Fruit fly (Drosophila melanogaster) whole organism, embryonic: Measurements from ENCODE around the gene grass.

Experiments
- Adf1 ChIP-seq: fragments of 200-800 bp; sonication (Bioruptor generic); IDR thresholded peaks from 2 replicates; pipeline ENCODE4 v1.3.6; 2022; ENCODE audit warnings: missing biosample characterization, missing genetic modification characterization
- Atf-2 ChIP-seq: fragments of 200-800 bp; sonication (Bioruptor generic); optimal IDR thresholded peaks from 2 replicates; lab custom pipeline; 2016; ENCODE audit warnings: missing biosample characterization, missing genetic modification characterization
- Awh ChIP-seq: fragments of 200-800 bp; sonication (Bioruptor generic); IDR thresholded peaks from 2 replicates; pipeline ENCODE4, ENCODE4 v1.3.6; 2022; ENCODE audit warnings: missing biosample characterization, missing genetic modification characterization
- CG10147 ChIP-seq: fragments of 200-800 bp; sonication (Bioruptor generic); optimal IDR thresholded peaks from 2 replicates; lab custom pipeline; 2019; ENCODE audit warnings: missing biosample characterization, mild to moderate bottlenecking, missing genetic modification characterization, moderate library complexity
- CG10209 ChIP-seq: fragments of 200-800 bp; sonication (Bioruptor generic); optimal IDR thresholded peaks from 3 replicates; lab custom pipeline; 2017; ENCODE audit warnings: missing biosample characterization, mild to moderate bottlenecking, missing genetic modification characterization, missing genetic modification reagents
- CG10274 ChIP-seq: fragments of 200-800 bp; sonication (Bioruptor generic); optimal IDR thresholded peaks from 3 replicates; lab custom pipeline; 2017; ENCODE audit warnings: missing biosample characterization, mild to moderate bottlenecking, missing genetic modification characterization
- CG10321 ChIP-seq: fragments of 200-800 bp; sonication (Bioruptor generic); IDR thresholded peaks from 2 replicates; pipeline ENCODE4 v1.3.6; 2022; ENCODE audit warnings: missing biosample characterization, missing genetic modification characterization
- CG11456 ChIP-seq: fragments of 200-800 bp; sonication (Bioruptor generic); IDR thresholded peaks from 3 replicates; pipeline ENCODE4 v1.3.6; 2022; ENCODE audit warnings: missing biosample characterization, missing genetic modification characterization
- CG13123 ChIP-seq: fragments of 200-800 bp; sonication (Bioruptor generic); optimal IDR thresholded peaks from 2 replicates; lab custom pipeline; 2016; ENCODE audit warnings: missing biosample characterization, missing genetic modification characterization
- CG13894 ChIP-seq: fragments of 200-800 bp; sonication (Bioruptor generic); optimal IDR thresholded peaks from 3 replicates; lab custom pipeline; 2018; ENCODE audit warnings: missing biosample characterization, mild to moderate bottlenecking, missing genetic modification characterization, moderate library complexity
- CG14667 ChIP-seq: fragments of 200-800 bp; sonication (Bioruptor generic); IDR thresholded peaks from 2 replicates; pipeline ENCODE4 v1.3.6; 2022; ENCODE audit warnings: missing biosample characterization, missing genetic modification characterization
- CG14710 ChIP-seq: fragments of 200-800 bp; sonication (Bioruptor generic); optimal IDR thresholded peaks from 3 replicates; lab custom pipeline; 2019; ENCODE audit warnings: missing biosample characterization, mild to moderate bottlenecking, missing genetic modification characterization, moderate library complexity
- CG16813 ChIP-seq: fragments of 200-800 bp; sonication (Bioruptor generic); IDR thresholded peaks from 3 replicates; pipeline ENCODE4 v1.3.6; 2022; ENCODE audit warnings: missing biosample characterization, missing genetic modification characterization; ENCODE audit not compliant: partially characterized antibody
- CG1832 ChIP-seq: fragments of 200-800 bp; sonication (Bioruptor generic); optimal IDR thresholded peaks from 2 replicates; lab custom pipeline; 2017; ENCODE audit warnings: missing biosample characterization, mild to moderate bottlenecking, missing genetic modification characterization, inconsistent platforms
- CG3407 ChIP-seq: fragments of 200-800 bp; sonication (Bioruptor generic); optimal IDR thresholded peaks from 2 replicates; lab custom pipeline; 2018; ENCODE audit warnings: missing biosample characterization, mild to moderate bottlenecking, missing genetic modification characterization
- CG4360 ChIP-seq: fragments of 200-800 bp; sonication (Bioruptor generic); IDR thresholded peaks from 2 replicates; pipeline ENCODE4 v1.3.6; 2022; ENCODE audit warnings: missing biosample characterization, missing genetic modification characterization
- CG43689 ChIP-seq: fragments of 200-800 bp; sonication (Bioruptor generic); IDR thresholded peaks from 2 replicates; pipeline ENCODE4 v1.3.6; 2022; ENCODE audit warnings: missing biosample characterization, missing genetic modification characterization
- CG4854 ChIP-seq: fragments of 200-800 bp; sonication (Bioruptor generic); optimal IDR thresholded peaks from 2 replicates; lab custom pipeline; 2016; ENCODE audit warnings: missing biosample characterization, missing genetic modification characterization, inconsistent platforms
- CG6654 ChIP-seq: fragments of 200-800 bp; sonication (Bioruptor generic); optimal IDR thresholded peaks from 2 replicates; lab custom pipeline; 2017; ENCODE audit warnings: missing biosample characterization, mild to moderate bottlenecking, missing genetic modification characterization
- CG7928 ChIP-seq: fragments of 200-800 bp; sonication (Bioruptor generic); optimal IDR thresholded peaks from 2 replicates; lab custom pipeline; 2017; ENCODE audit warnings: missing biosample characterization, mild to moderate bottlenecking, missing genetic modification characterization
- CG9727 ChIP-seq: fragments of 200-800 bp; sonication (Bioruptor generic); optimal IDR thresholded peaks from 3 replicates; lab custom pipeline; 2017; ENCODE audit warnings: missing biosample characterization, mild to moderate bottlenecking, missing genetic modification characterization
- Camta ChIP-seq: fragments of 200-800 bp; sonication (Bioruptor generic); optimal IDR thresholded peaks from 2 replicates; lab custom pipeline; 2016; ENCODE audit warnings: missing biosample characterization, missing genetic modification characterization
- Chrac-16 ChIP-seq: fragments of 200-800 bp; sonication (Bioruptor generic); optimal IDR thresholded peaks from 3 replicates; lab custom pipeline; 2016; ENCODE audit warnings: missing biosample characterization, missing genetic modification characterization
- D19A ChIP-seq: fragments of 200-800 bp; optimal IDR thresholded peaks from 3 replicates; lab custom pipeline; 2019; ENCODE audit warnings: missing biosample characterization, mild to moderate bottlenecking, missing genetic modification characterization, moderate library complexity
- Dip3 ChIP-seq: fragments of 200-800 bp; sonication (Bioruptor generic); optimal IDR thresholded peaks from 3 replicates; lab custom pipeline; 2016; ENCODE audit warnings: missing biosample characterization, missing genetic modification characterization
- Hey ChIP-seq: fragments of 200-800 bp; sonication (Bioruptor generic); optimal IDR thresholded peaks from 3 replicates; lab custom pipeline; 2018; ENCODE audit warnings: missing biosample characterization, mild to moderate bottlenecking, missing genetic modification characterization
- Oli ChIP-seq: fragments of 200-800 bp; sonication (Bioruptor generic); optimal IDR thresholded peaks from 2 replicates; lab custom pipeline; 2018; ENCODE audit warnings: missing biosample characterization, mild to moderate bottlenecking, missing genetic modification characterization, moderate library complexity
- Vsx1 ChIP-seq: fragments of 200-800 bp; sonication (Bioruptor generic); optimal IDR thresholded peaks from 2 replicates; lab custom pipeline; 2017; ENCODE audit warnings: missing biosample characterization, mild to moderate bottlenecking, missing genetic modification characterization, missing genetic modification reagents
- Xrp1 ChIP-seq: fragments of 200-800 bp; sonication (Bioruptor generic); IDR thresholded peaks from 2 replicates; pipeline ENCODE4 v1.3.6; 2022; ENCODE audit warnings: missing biosample characterization, missing genetic modification characterization
- abd-A ChIP-seq: fragments of 200-800 bp; sonication (Bioruptor generic); optimal IDR thresholded peaks from 3 replicates; lab custom pipeline; 2019; ENCODE audit warnings: missing biosample characterization, mild to moderate bottlenecking, missing genetic modification characterization, moderate library complexity
- ara ChIP-seq: fragments of 200-800 bp; sonication (Bioruptor generic); IDR thresholded peaks from 2 replicates; pipeline ENCODE4 v1.3.6; 2022; ENCODE audit warnings: missing biosample characterization, missing genetic modification characterization
- bab2 ChIP-seq: fragments of 200-800 bp; sonication (Bioruptor generic); optimal IDR thresholded peaks from 2 replicates; lab custom pipeline; 2016; ENCODE audit warnings: missing biosample characterization, missing genetic modification characterization
- bowl ChIP-seq: fragments of 200-800 bp; sonication (Bioruptor generic); IDR thresholded peaks from 2 replicates; pipeline ENCODE4 v1.3.6; 2022; ENCODE audit warnings: missing biosample characterization, missing genetic modification characterization
- crol ChIP-seq: fragments of 200-800 bp; sonication (Bioruptor generic); IDR thresholded peaks from 2 replicates; pipeline ENCODE4 v1.3.6; 2022; ENCODE audit warnings: missing biosample characterization, missing genetic modification characterization
- danr ChIP-seq: fragments of 200-800 bp; sonication (Bioruptor generic); IDR thresholded peaks from 2 replicates; pipeline ENCODE4 v1.3.6; 2022; ENCODE audit warnings: missing biosample characterization, missing genetic modification characterization
- dimm ChIP-seq: fragments of 200-800 bp; sonication (Bioruptor generic); IDR thresholded peaks from 2 replicates; pipeline ENCODE4 v1.3.6; 2022; ENCODE audit warnings: missing biosample characterization, missing genetic modification characterization
- dysf ChIP-seq: fragments of 200-800 bp; sonication (Bioruptor generic); IDR thresholded peaks from 3 replicates; pipeline ENCODE4 v1.3.6; 2022; ENCODE audit warnings: missing biosample characterization, missing genetic modification characterization
- ems ChIP-seq: fragments of 200-800 bp; sonication (Bioruptor generic); optimal IDR thresholded peaks from 3 replicates; lab custom pipeline; 2016; ENCODE audit warnings: missing biosample characterization, missing genetic modification characterization
- fd96Cb ChIP-seq: fragments of 200-800 bp; sonication (Bioruptor generic); optimal IDR thresholded peaks from 2 replicates; lab custom pipeline; 2018; ENCODE audit warnings: missing biosample characterization, mild to moderate bottlenecking, missing genetic modification characterization, moderate library complexity
- nom ChIP-seq: fragments of 200-800 bp; sonication (Bioruptor generic); optimal IDR thresholded peaks from 2 replicates; lab custom pipeline; 2017; ENCODE audit warnings: missing biosample characterization, missing genetic modification characterization, mild to moderate bottlenecking, moderate library complexity, missing genetic modification reagents
- pho ChIP-seq: fragments of 200-800 bp; sonication (Bioruptor generic); optimal IDR thresholded peaks from 2 replicates; lab custom pipeline; 2016; ENCODE audit warnings: missing biosample characterization, missing genetic modification characterization
- phol ChIP-seq: fragments of 200-800 bp; sonication (Bioruptor generic); optimal IDR thresholded peaks from 3 replicates; lab custom pipeline; 2018; ENCODE audit warnings: missing biosample characterization, mild to moderate bottlenecking, missing genetic modification characterization, moderate library complexity
- prd ChIP-seq, 3 experiments: fragments of >200 bp in 2 of 3; fragments of 200-800 bp in 1 of 3; sonication (Bioruptor generic) in 1 of 3; optimal IDR thresholded peaks in 2 of 3; IDR thresholded peaks in 1 of 3; 2 replicates in 2 of 3; 3 replicates in 1 of 3; pipeline versions ENCODE4 v1.3.6 to Lab custom; 2017 to 2022; ENCODE audit warnings: missing biosample characterization in 1 of 3, missing genetic modification characterization in 1 of 3
- sens-2 ChIP-seq: fragments of 200-800 bp; sonication (Bioruptor generic); IDR thresholded peaks from 2 replicates; pipeline ENCODE4 v1.3.6; 2022; ENCODE audit warnings: missing biosample characterization, missing genetic modification characterization
- sisA ChIP-seq: fragments of 200-800 bp; sonication (Bioruptor generic); IDR thresholded peaks from 2 replicates; pipeline ENCODE4 v1.3.6; 2022; ENCODE audit warnings: missing biosample characterization, missing genetic modification characterization
- slbo ChIP-seq: fragments of 200-800 bp; sonication (Bioruptor generic); IDR thresholded peaks from 2 replicates; pipeline ENCODE4 v1.3.6; 2022; ENCODE audit warnings: missing biosample characterization, missing genetic modification characterization
- tio ChIP-seq: fragments of 200-800 bp; sonication (Bioruptor generic); optimal IDR thresholded peaks from 2 replicates; lab custom pipeline; 2017; ENCODE audit warnings: missing biosample characterization, missing genetic modification characterization, inconsistent platforms
- tup ChIP-seq: fragments of 200-800 bp; sonication (Bioruptor generic); optimal IDR thresholded peaks from 2 replicates; lab custom pipeline; 2016; ENCODE audit warnings: missing biosample characterization, mild to moderate bottlenecking, missing genetic modification characterization, moderate library complexity
- vvl ChIP-seq: fragments of 200-800 bp; sonication (Bioruptor generic); IDR thresholded peaks from 2 replicates; pipeline ENCODE4 v1.3.6; 2022; ENCODE audit warnings: missing biosample characterization, missing genetic modification characterization

Gene grass

dm6 chr3R:27153062-27153878 lies 4.5 kb upstream of the grass start (continued):
- TF ChIP-seq CG3407 (GFP tag; lab: Kevin White, UChicago) (no peak), abd-A (tag; lab: Kevin White, UChicago) (no peak), CG14667 (GFP tag; lab: Robert Waterston, UW) (no peak), Hey (tag; lab: Kevin White, UChicago) (no peak), sisA (GFP tag; lab: Robert Waterston, UW) (no peak), Atf-2 (GFP tag; lab: Kevin White, UChicago) (no peak), prd (optimal IDR thresholded peaks at IDR 0.05; lab: Kevin White, UChicago) (no peak), prd (GFP tag; IDR thresholded peaks at IDR 0.05; lab: Robert Waterston, UW) (no peak), nom (GFP tag; lab: Kevin White, UChicago) (no peak), CG11456 (GFP tag; lab: Robert Waterston, UW) (no peak), dimm (GFP tag; lab: Robert Waterston, UW) (no peak), CG1832 (no peak), Vsx1 (GFP tag; lab: Kevin White, UChicago) (peak; percentile 82), Dip3 (GFP tag; lab: Kevin White, UChicago) (peak; percentile 21), Adf1 (GFP tag; lab: Robert Waterston, UW) (peak; percentile 6; the same call in 1 of the 2 replicates), CG10321 (peak; percentile 11; the same call in 1 of the 2 replicates), CG14710 (peak; percentile 39), ems (GFP tag; lab: Kevin White, UChicago) (peak; percentile 8), phol (peak; percentile 44), CG13894 (peak; percentile 19), dysf (GFP tag; lab: Robert Waterston, UW) (peak; percentile 59; the same call in 2 of the 3 replicates), bowl (GFP tag; lab: Robert Waterston, UW) (no peak), CG10147 (GFP tag; lab: Kevin White, UChicago) (peak; percentile 78), crol (peak; percentile 80), fd96Cb (tag; lab: Kevin White, UChicago) (no peak), pho (peak; percentile 37), CG7928 (GFP tag; lab: Kevin White, UChicago) (peak; percentile 28), CG9727 (GFP tag; lab: Kevin White, UChicago) (peak; percentile 70), CG4854 (GFP tag; lab: Kevin White, UChicago) (no peak), CG16813 (GFP tag; lab: Robert Waterston, UW) (no peak), CG43689 (GFP tag; lab: Robert Waterston, UW) (no peak), Chrac-16 (no peak), Oli (tag; lab: Kevin White, UChicago) (peak; percentile 70), CG4360 (GFP tag; lab: Robert Waterston, UW) (no peak), Xrp1 (GFP tag; lab: Robert Waterston, UW) (peak; percentile 20; the same call in 1 of the 2 replicates), slbo (GFP tag; lab: Robert Waterston, UW) (peak; percentile 44; the same call in 1 of the 2 replicates), Awh (GFP tag; lab: Robert Waterston, UW) (peak; percentile 58; the same call in 1 of the 2 replicates), D19A (tag; lab: Kevin White, UChicago) (peak; percentile 55), CG10209 (GFP tag; lab: Kevin White, UChicago) (peak; percentile 71), CG6654 (no peak), bab2 (GFP tag; lab: Kevin White, UChicago) (peak; percentile 26), tup (no peak), danr (GFP tag; lab: Robert Waterston, UW) (no peak), Camta (peak; percentile 16), CG10274 (GFP tag; lab: Kevin White, UChicago) (peak; percentile 38), ara (no peak), CG13123 (no peak), sens-2 (no peak), tio (peak; percentile 77), vvl (0 out of 2 replicates have a peak, but pooled peaks have one; percentile 45)
